Worm (Caenorhabditis elegans) whole organism, L3 larva: ENCODE data around the gene K08F8.7.

Source experiments
- ceh-28 ChIP-seq: fragments of 150-350 bp; optimal IDR thresholded peaks from 2 replicates; lab custom pipeline; 2014; ENCODE audit warnings: missing biosample characterization, missing genetic modification reagents, missing genetic modification characterization
- egl-27 ChIP-seq: sonication (generic microtip); optimal IDR thresholded peaks from 4 replicates; lab custom pipeline; 2017; ENCODE audit warnings: missing biosample characterization, missing genetic modification reagents, missing genetic modification characterization
- elt-1 ChIP-seq: fragments of 150-350 bp; optimal IDR thresholded peaks from 2 replicates; lab custom pipeline; 2014; ENCODE audit warnings: missing biosample characterization, missing genetic modification characterization
- elt-2 ChIP-seq: sonication (generic microtip); optimal IDR thresholded peaks from 2 replicates; lab custom pipeline; 2016; ENCODE audit warnings: missing genetic modification reagents, mild to moderate bottlenecking, missing genetic modification characterization, missing compliant biosample characterization
- eor-1 ChIP-seq, 2 experiments: fragments of 150-350 bp; optimal IDR thresholded peaks; 2 replicates each; lab custom pipeline; 2014 to 2018; ENCODE audit warnings: missing biosample characterization in 2 of 2, missing genetic modification characterization in 2 of 2
- nhr-237 ChIP-seq: fragments of 150-350 bp; optimal IDR thresholded peaks from 2 replicates; lab custom pipeline; 2014; ENCODE audit warnings: missing biosample characterization, missing genetic modification characterization
- nhr-28 ChIP-seq: fragments of 150-350 bp; optimal IDR thresholded peaks from 2 replicates; lab custom pipeline; 2014; ENCODE audit warnings: missing biosample characterization, missing genetic modification characterization
- nhr-76 ChIP-seq: fragments of 150-350 bp; sonication (generic microtip); optimal IDR thresholded peaks from 5 replicates; lab custom pipeline; 2014; ENCODE audit warnings: missing biosample characterization, missing genetic modification characterization
- pha-4 ChIP-seq: fragments of 150-350 bp; optimal IDR thresholded peaks from 2 replicates; lab custom pipeline; 2014; ENCODE audit warnings: missing biosample characterization, missing genetic modification reagents, missing genetic modification characterization
- zag-1 ChIP-seq: fragments of 150-350 bp; optimal IDR thresholded peaks from 2 replicates; lab custom pipeline; 2014; ENCODE audit warnings: missing biosample characterization, missing genetic modification characterization

DNA sequence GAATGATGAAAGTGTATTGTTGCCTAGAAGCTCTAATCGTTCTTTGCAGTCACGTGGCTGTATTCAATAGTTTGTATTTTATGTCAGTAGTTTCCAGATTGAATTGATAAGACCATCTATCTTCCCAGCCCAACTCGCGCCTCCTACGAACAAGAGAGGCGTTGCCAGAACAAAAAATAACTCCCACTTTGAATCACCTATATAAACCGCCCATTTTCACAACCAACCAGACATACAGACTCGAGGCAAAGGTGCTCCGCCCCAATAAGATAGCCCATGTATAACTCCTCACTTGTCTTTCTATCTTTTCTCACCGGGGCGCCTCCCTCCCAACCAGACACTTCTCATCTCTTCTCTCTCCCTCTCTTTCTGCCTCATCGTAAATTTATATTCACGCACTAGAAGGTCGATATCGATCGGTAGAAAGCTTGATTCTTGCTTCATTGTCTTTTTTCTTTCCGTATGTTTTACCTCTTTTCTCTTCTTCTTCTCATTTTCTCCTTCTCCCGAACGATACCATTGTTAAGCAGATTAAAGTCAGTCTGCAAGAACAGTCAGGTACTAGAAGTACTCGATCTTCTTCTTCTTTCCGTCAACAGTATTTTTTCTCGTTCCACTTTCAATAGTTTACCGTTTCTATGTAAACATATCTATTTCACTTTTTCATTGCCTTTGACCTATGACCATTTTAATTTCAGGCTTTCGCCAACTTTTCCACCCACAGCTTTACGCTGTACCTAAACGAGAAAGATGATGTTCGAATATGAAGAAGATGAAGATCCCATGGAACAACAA, 11.6 kb downstream of the K08F8.7 start, which contains the start of gene mak-1:
- TF ChIP-seq nhr-28 (tag; lab: Kevin White, UChicago) (no peak), egl-27 (tag; lab: Kevin White, UChicago) (no peak), eor-1 (tag; optimal IDR thresholded peaks at IDR 0.05; lab: Kevin White, UChicago) (no peak), nhr-237 (tag; lab: Kevin White, UChicago) (no peak), ceh-28 (no peak), pha-4 (tag; lab: Kevin White, UChicago) (no peak), zag-1 (tag; lab: Kevin White, UChicago) (no peak), nhr-76 (tag; lab: Kevin White, UChicago) (no peak), elt-2 (peak; percentile 90), elt-1 (no peak)
